Fruit fly (Drosophila melanogaster) whole organism, embryonic: ENCODE measurements around the gene f-cup.

ENCODE experiments used
- CG10267 ChIP-seq: fragments of 200-800 bp; sonication (Bioruptor generic); optimal IDR thresholded peaks from 2 replicates; lab custom pipeline; 2018; ENCODE audit warnings: missing biosample characterization, mild to moderate bottlenecking, missing genetic modification characterization, moderate library complexity
- CG11456 ChIP-seq: fragments of 200-800 bp; sonication (Bioruptor generic); IDR thresholded peaks from 3 replicates; pipeline ENCODE4 v1.3.6; 2022; ENCODE audit warnings: missing biosample characterization, missing genetic modification characterization
- CG12299 ChIP-seq: fragments of 200-800 bp; sonication (Bioruptor generic); optimal IDR thresholded peaks from 2 replicates; lab custom pipeline; 2018; ENCODE audit warnings: missing biosample characterization, mild to moderate bottlenecking, missing genetic modification characterization
- CG16863 ChIP-seq: fragments of 200-800 bp; sonication (Bioruptor generic); optimal IDR thresholded peaks from 3 replicates; lab custom pipeline; 2016; ENCODE audit warnings: missing biosample characterization, missing genetic modification characterization
- CG17186 ChIP-seq: fragments of 200-800 bp; sonication (Bioruptor generic); optimal IDR thresholded peaks from 3 replicates; lab custom pipeline; 2017; ENCODE audit warnings: missing biosample characterization, missing genetic modification reagents, missing genetic modification characterization
- CG1832 ChIP-seq: fragments of 200-800 bp; sonication (Bioruptor generic); optimal IDR thresholded peaks from 2 replicates; lab custom pipeline; 2017; ENCODE audit warnings: missing biosample characterization, mild to moderate bottlenecking, missing genetic modification characterization, inconsistent platforms
- CG18619 ChIP-seq: fragments of 200-800 bp; sonication (Bioruptor generic); optimal IDR thresholded peaks from 3 replicates; lab custom pipeline; 2017; ENCODE audit warnings: missing biosample characterization, mild to moderate bottlenecking, missing genetic modification characterization
- CG2116 ChIP-seq: fragments of 200-800 bp; sonication (Bioruptor generic); optimal IDR thresholded peaks from 3 replicates; lab custom pipeline; 2018; ENCODE audit warnings: missing biosample characterization, mild to moderate bottlenecking, missing genetic modification characterization
- CG2712 ChIP-seq: fragments of 200-800 bp; optimal IDR thresholded peaks from 3 replicates; lab custom pipeline; 2019; ENCODE audit warnings: missing biosample characterization, mild to moderate bottlenecking, missing genetic modification characterization, moderate library complexity
- CG3407 ChIP-seq: fragments of 200-800 bp; sonication (Bioruptor generic); optimal IDR thresholded peaks from 2 replicates; lab custom pipeline; 2018; ENCODE audit warnings: missing biosample characterization, mild to moderate bottlenecking, missing genetic modification characterization
- CG34376 ChIP-seq: fragments of 200-800 bp; sonication (Bioruptor generic); optimal IDR thresholded peaks from 2 replicates; lab custom pipeline; 2018; ENCODE audit warnings: missing biosample characterization, mild to moderate bottlenecking, missing genetic modification characterization
- CG9797 ChIP-seq: fragments of 200-800 bp; sonication (Bioruptor generic); optimal IDR thresholded peaks from 3 replicates; lab custom pipeline; 2018; ENCODE audit warnings: missing biosample characterization, mild to moderate bottlenecking, missing genetic modification characterization
- D ChIP-seq, 2 experiments: fragments of 200-800 bp in 1 of 2; fragments of >200 bp in 1 of 2; sonication (Bioruptor generic) in 1 of 2; optimal IDR thresholded peaks; 2 replicates in 1 of 2; 3 replicates in 1 of 2; lab custom pipeline; 2017; ENCODE audit warnings: mild to moderate bottlenecking in 1 of 2, missing biosample characterization in 1 of 2, missing genetic modification characterization in 1 of 2, missing genetic modification reagents in 1 of 2
- Fer2 ChIP-seq: fragments of 200-800 bp; sonication (Bioruptor generic); optimal IDR thresholded peaks from 2 replicates; lab custom pipeline; 2018; ENCODE audit warnings: missing biosample characterization, mild to moderate bottlenecking, missing genetic modification characterization, moderate library complexity
- HHEX ChIP-seq: fragments of 200-800 bp; sonication (Bioruptor generic); optimal IDR thresholded peaks from 3 replicates; lab custom pipeline; 2017; ENCODE audit warnings: missing biosample characterization, mild to moderate bottlenecking, missing genetic modification characterization, missing genetic modification reagents
- Hand ChIP-seq: fragments of 200-800 bp; sonication (Bioruptor generic); optimal IDR thresholded peaks from 2 replicates; lab custom pipeline; 2017; ENCODE audit warnings: mild to moderate bottlenecking, missing biosample characterization, missing genetic modification reagents, missing genetic modification characterization
- HmgD ChIP-seq: fragments of 200-800 bp; sonication (Bioruptor generic); optimal IDR thresholded peaks from 3 replicates; lab custom pipeline; 2016; ENCODE audit warnings: missing biosample characterization, missing genetic modification characterization
- HmgZ ChIP-seq: fragments of 200-800 bp; sonication (Bioruptor generic); optimal IDR thresholded peaks from 2 replicates; lab custom pipeline; 2018; ENCODE audit warnings: missing biosample characterization, mild to moderate bottlenecking, missing genetic modification characterization
- Hsf ChIP-seq: fragments of 200-800 bp; sonication (Bioruptor generic); optimal IDR thresholded peaks from 3 replicates; lab custom pipeline; 2016; ENCODE audit warnings: missing biosample characterization, missing genetic modification characterization
- MTF-1 ChIP-seq: fragments of 200-800 bp; sonication (Bioruptor generic); optimal IDR thresholded peaks from 2 replicates; lab custom pipeline; 2018; ENCODE audit warnings: missing biosample characterization, mild to moderate bottlenecking, missing genetic modification characterization, borderline replicate concordance
- Nf-YC ChIP-seq: fragments of 200-800 bp; optimal IDR thresholded peaks from 3 replicates; lab custom pipeline; 2019; ENCODE audit warnings: missing biosample characterization, mild to moderate bottlenecking, missing genetic modification characterization, moderate library complexity
- Side ChIP-seq: fragments of 200-800 bp; sonication (Bioruptor generic); optimal IDR thresholded peaks from 2 replicates; lab custom pipeline; 2016; ENCODE audit warnings: missing biosample characterization, missing genetic modification characterization
- Sry-β ChIP-seq: fragments of 200-800 bp; sonication (Bioruptor generic); optimal IDR thresholded peaks from 2 replicates; lab custom pipeline; 2018; ENCODE audit warnings: missing biosample characterization, mild to moderate bottlenecking, missing genetic modification characterization, moderate library complexity
- Sry-δ ChIP-seq: fragments of 200-800 bp; sonication (Bioruptor generic); optimal IDR thresholded peaks from 2 replicates; lab custom pipeline; 2016; ENCODE audit warnings: missing biosample characterization, missing genetic modification characterization
- Taf1 ChIP-seq: fragments of 200-800 bp; sonication (Bioruptor generic); IDR thresholded peaks from 2 replicates; pipeline ENCODE4 v1.3.6; 2022; ENCODE audit warnings: missing biosample characterization, missing genetic modification characterization
- Trl ChIP-seq, 3 experiments: fragments of >200 bp in 2 of 3; fragments of 200-800 bp in 1 of 3; sonication (Bioruptor generic) in 1 of 3; optimal IDR thresholded peaks; 2 replicates in 1 of 3; 3 replicates in 2 of 3; lab custom pipeline; 2016 to 2017; ENCODE audit warnings: missing biosample characterization in 1 of 3, missing genetic modification characterization in 1 of 3
- abd-A ChIP-seq: fragments of 200-800 bp; sonication (Bioruptor generic); optimal IDR thresholded peaks from 3 replicates; lab custom pipeline; 2019; ENCODE audit warnings: missing biosample characterization, mild to moderate bottlenecking, missing genetic modification characterization, moderate library complexity
- bab2 ChIP-seq: fragments of 200-800 bp; sonication (Bioruptor generic); optimal IDR thresholded peaks from 2 replicates; lab custom pipeline; 2016; ENCODE audit warnings: missing biosample characterization, missing genetic modification characterization
- bcd ChIP-seq: fragments of 200-800 bp; sonication (Bioruptor generic); optimal IDR thresholded peaks from 2 replicates; lab custom pipeline; 2017; ENCODE audit warnings: missing biosample characterization, mild to moderate bottlenecking, missing genetic modification characterization
- cg ChIP-seq: fragments of 200-800 bp; sonication (Bioruptor generic); optimal IDR thresholded peaks from 3 replicates; lab custom pipeline; 2019; ENCODE audit warnings: missing biosample characterization, mild to moderate bottlenecking, missing genetic modification characterization, moderate library complexity
- dysf ChIP-seq: fragments of 200-800 bp; sonication (Bioruptor generic); IDR thresholded peaks from 3 replicates; pipeline ENCODE4 v1.3.6; 2022; ENCODE audit warnings: missing biosample characterization, missing genetic modification characterization
- esg ChIP-seq: fragments of 200-800 bp; sonication (Bioruptor generic); conservative IDR thresholded peaks from 2 replicates; pipeline ENCODE4 v1.3.6; 2022; ENCODE audit warnings: missing biosample characterization, missing genetic modification characterization
- gcm ChIP-seq: fragments of 200-800 bp; sonication (Bioruptor generic); optimal IDR thresholded peaks from 2 replicates; lab custom pipeline; 2019; ENCODE audit warnings: missing biosample characterization, mild to moderate bottlenecking, missing genetic modification characterization, moderate library complexity
- gt ChIP-seq: fragments of 200-800 bp; sonication (Bioruptor generic); IDR thresholded peaks from 2 replicates; pipeline ENCODE4 v1.3.6; 2022; ENCODE audit warnings: missing biosample characterization, missing genetic modification characterization
- ham ChIP-seq: fragments of 200-800 bp; sonication (Bioruptor generic); IDR thresholded peaks from 2 replicates; pipeline ENCODE4 v1.3.6; 2022; ENCODE audit warnings: missing biosample characterization, missing genetic modification characterization
- jigr1 ChIP-seq: fragments of 200-800 bp; sonication (Bioruptor generic); IDR thresholded peaks from 3 replicates; pipeline ENCODE4 v1.3.6; 2022; ENCODE audit warnings: missing biosample characterization, missing genetic modification characterization
- knrl ChIP-seq: fragments of 200-800 bp; sonication (Bioruptor generic); IDR thresholded peaks from 3 replicates; pipeline ENCODE4 v1.3.6; 2022; ENCODE audit warnings: missing biosample characterization, missing genetic modification characterization; ENCODE audit not compliant: partially characterized antibody
- lab ChIP-seq: fragments of 200-800 bp; sonication (Bioruptor generic); optimal IDR thresholded peaks from 3 replicates; lab custom pipeline; 2017; ENCODE audit warnings: missing biosample characterization, missing genetic modification characterization, mild to moderate bottlenecking, moderate library complexity, missing genetic modification reagents
- oc ChIP-seq: fragments of 200-800 bp; sonication (Bioruptor generic); optimal IDR thresholded peaks from 2 replicates; lab custom pipeline; 2018; ENCODE audit warnings: missing biosample characterization, mild to moderate bottlenecking, missing genetic modification characterization, moderate library complexity
- phol ChIP-seq: fragments of 200-800 bp; sonication (Bioruptor generic); optimal IDR thresholded peaks from 3 replicates; lab custom pipeline; 2018; ENCODE audit warnings: missing biosample characterization, mild to moderate bottlenecking, missing genetic modification characterization, moderate library complexity
- pzg ChIP-seq: fragments of 200-800 bp; sonication (Bioruptor generic); optimal IDR thresholded peaks from 3 replicates; lab custom pipeline; 2018; ENCODE audit warnings: missing biosample characterization, mild to moderate bottlenecking, missing genetic modification characterization, moderate library complexity
- schlank ChIP-seq: fragments of 200-800 bp; sonication (Bioruptor generic); optimal IDR thresholded peaks from 2 replicates; lab custom pipeline; 2018; ENCODE audit warnings: missing biosample characterization, mild to moderate bottlenecking, missing genetic modification characterization
- scrt ChIP-seq: fragments of 200-800 bp; sonication (Bioruptor generic); optimal IDR thresholded peaks from 2 replicates; lab custom pipeline; 2018; ENCODE audit warnings: missing biosample characterization, mild to moderate bottlenecking, missing genetic modification characterization, moderate library complexity
- sd ChIP-seq: fragments of 200-800 bp; sonication (Bioruptor generic); optimal IDR thresholded peaks from 3 replicates; lab custom pipeline; 2018; ENCODE audit warnings: missing biosample characterization, mild to moderate bottlenecking, missing genetic modification characterization, moderate library complexity
- shn ChIP-seq: fragments of 200-800 bp; sonication (Bioruptor generic); optimal IDR thresholded peaks from 3 replicates; lab custom pipeline; 2016; ENCODE audit warnings: missing biosample characterization, missing genetic modification characterization
- slbo ChIP-seq: fragments of 200-800 bp; sonication (Bioruptor generic); IDR thresholded peaks from 2 replicates; pipeline ENCODE4 v1.3.6; 2022; ENCODE audit warnings: missing biosample characterization, missing genetic modification characterization
- tin ChIP-seq: fragments of 200-800 bp; sonication (Bioruptor generic); optimal IDR thresholded peaks from 3 replicates; lab custom pipeline; 2016; ENCODE audit warnings: missing biosample characterization, missing genetic modification characterization

Gene f-cup

DNA sequence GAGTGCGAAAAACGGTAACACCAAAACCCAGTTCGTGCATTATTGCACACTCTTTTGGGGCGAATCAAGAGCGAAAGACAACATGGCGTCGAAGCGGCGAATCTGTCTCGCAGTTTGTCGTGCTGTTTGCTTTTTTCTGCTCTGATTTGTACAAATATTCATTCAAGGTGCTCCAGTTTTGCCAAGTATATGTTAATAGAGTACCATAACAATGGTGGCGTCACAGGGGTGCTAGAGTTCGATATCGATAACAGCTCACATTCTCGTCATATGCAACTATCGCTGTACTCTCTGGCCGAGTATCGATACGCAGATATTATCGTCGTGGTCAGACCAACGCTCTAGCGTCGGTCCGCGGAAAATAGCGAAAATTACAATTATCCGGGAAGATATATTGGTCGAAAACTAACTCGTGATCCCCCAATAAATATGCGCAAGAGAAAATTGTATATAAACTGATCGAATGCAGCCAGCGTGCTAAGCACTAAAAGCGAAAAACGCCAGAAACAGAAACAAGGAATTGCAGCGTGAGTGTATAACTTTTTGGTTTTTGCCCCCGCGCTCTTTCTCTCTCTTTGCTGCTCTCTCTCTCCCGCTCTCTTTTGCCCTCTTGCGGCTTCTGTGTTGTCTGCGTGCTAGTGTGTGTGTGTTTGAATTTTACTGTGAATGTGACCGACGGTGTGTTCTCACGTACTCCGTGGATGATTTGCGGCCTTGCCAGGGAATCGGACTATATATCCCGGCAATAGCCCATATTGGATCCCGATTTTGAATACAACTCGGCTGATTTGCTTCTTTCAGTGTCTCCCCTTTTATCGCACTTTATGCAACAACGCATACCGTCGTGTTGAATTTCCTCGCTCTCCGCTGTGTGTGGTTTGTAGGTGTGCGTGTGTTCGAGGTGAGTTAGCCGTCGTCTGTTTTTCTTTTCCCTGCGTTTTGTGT, 16.7 kb downstream of the f-cup start, which contains the start of gene flfl (continued):
- TF ChIP-seq lab (GFP tag; lab: Kevin White, UChicago) (peak; percentile 35), Hand (GFP tag; lab: Kevin White, UChicago) (peak; percentile 48), scrt (GFP tag; lab: Kevin White, UChicago) (peak; percentile 14), jigr1 (GFP tag; lab: Robert Waterston, UW) (no peak), CG10267 (peak; percentile 82), pzg (GFP tag; lab: Kevin White, UChicago) (peak; percentile 91), bcd (peak; percentile 29), Taf1 (GFP tag; lab: Robert Waterston, UW) (no peak), CG34376 (GFP tag; lab: Kevin White, UChicago) (peak; percentile 54), gcm (GFP tag; lab: Kevin White, UChicago) (peak; percentile 15), bab2 (GFP tag; lab: Kevin White, UChicago) (no peak), cg (GFP tag; lab: Kevin White, UChicago) (peak; percentile 99), CG18619 (GFP tag; lab: Kevin White, UChicago) (peak; percentile 23), HmgZ (tag; lab: Kevin White, UChicago) (peak; percentile 70), Sry-β (GFP tag; lab: Kevin White, UChicago) (no peak), tin (peak; percentile 3), abd-A (tag; lab: Kevin White, UChicago) (no peak), oc (tag; lab: Kevin White, UChicago) (no peak), CG12299 (tag; lab: Kevin White, UChicago) (no peak), dysf (no peak), D (optimal IDR thresholded peaks at IDR 0.05; lab: Kevin White, UChicago) (peak; percentile 26), D (GFP tag; optimal IDR thresholded peaks at IDR 0.05; lab: Kevin White, UChicago) (no peak), CG9797 (peak; percentile 54), CG2712 (tag; lab: Kevin White, UChicago) (peak; percentile 30), Hsf (GFP tag; lab: Kevin White, UChicago) (peak; percentile 0), CG16863 (peak; percentile 22), CG1832 (GFP tag; lab: Kevin White, UChicago) (peak; percentile 37), slbo (GFP tag; lab: Robert Waterston, UW) (no peak), esg (GFP tag; lab: Robert Waterston, UW) (no peak), CG3407 (GFP tag; lab: Kevin White, UChicago) (no peak), Sry-δ (peak; percentile 90), CG17186 (GFP tag; lab: Kevin White, UChicago) (peak; percentile 75), gt (no peak), shn (GFP tag; lab: Kevin White, UChicago) (no peak), ham (GFP tag; lab: Robert Waterston, UW) (no peak), Fer2 (tag; lab: Kevin White, UChicago) (no peak), schlank (tag; lab: Kevin White, UChicago) (no peak), HmgD (GFP tag; lab: Kevin White, UChicago) (peak; percentile 49), knrl (GFP tag; lab: Robert Waterston, UW) (no peak), MTF-1 (GFP tag; lab: Kevin White, UChicago) (peak; percentile 0), Trl (optimal IDR thresholded peaks at IDR 0.05; lab: Kevin White, UChicago) (peak; percentile 100), Trl (GFP tag; optimal IDR thresholded peaks at IDR 0.05; lab: Kevin White, UChicago) (peak; percentile 61), CG11456 (GFP tag; lab: Robert Waterston, UW) (no peak), CG2116 (peak; percentile 98), phol (peak; percentile 98), Nf-YC (no peak), HHEX (GFP tag; lab: Kevin White, UChicago) (peak; percentile 3), Side (GFP tag; lab: Kevin White, UChicago) (peak; percentile 4), sd (tag; lab: Kevin White, UChicago) (peak; percentile 33)
